Fruit fly (Drosophila melanogaster) whole organism, embryonic: ENCODE results near the gene PH4alphaEFB.

Source experiments
- Abd-B ChIP-seq: fragments of 200-800 bp; sonication (Bioruptor generic); optimal IDR thresholded peaks from 2 replicates; lab custom pipeline; 2018; ENCODE audit warnings: missing biosample characterization, mild to moderate bottlenecking, missing genetic modification characterization, moderate library complexity
- Antp ChIP-seq: fragments of 200-800 bp; sonication (Bioruptor generic); optimal IDR thresholded peaks from 3 replicates; lab custom pipeline; 2016; ENCODE audit warnings: missing biosample characterization, missing genetic modification characterization
- Bgb ChIP-seq: fragments of 200-800 bp; sonication (Bioruptor generic); IDR thresholded peaks from 2 replicates; pipeline ENCODE4 v1.3.6; 2022; ENCODE audit warnings: missing biosample characterization, missing genetic modification characterization; ENCODE audit not compliant: partially characterized antibody
- Blimp-1 ChIP-seq: fragments of 200-800 bp; sonication (Bioruptor generic); optimal IDR thresholded peaks from 3 replicates; lab custom pipeline; 2018; ENCODE audit warnings: missing biosample characterization, missing genetic modification characterization, mild to moderate bottlenecking, moderate library complexity, missing genetic modification reagents
- C15 ChIP-seq: fragments of 200-800 bp; sonication (Bioruptor generic); IDR thresholded peaks from 3 replicates; pipeline ENCODE4 v1.3.6; 2022; ENCODE audit warnings: missing biosample characterization, missing genetic modification characterization
- CG12104 ChIP-seq: fragments of 200-800 bp; sonication (Bioruptor generic); optimal IDR thresholded peaks from 3 replicates; lab custom pipeline; 2016; ENCODE audit warnings: missing biosample characterization, missing genetic modification characterization
- CG12219 ChIP-seq: fragments of 200-800 bp; sonication (Bioruptor generic); optimal IDR thresholded peaks from 3 replicates; lab custom pipeline; 2018; ENCODE audit warnings: missing biosample characterization, mild to moderate bottlenecking, missing genetic modification characterization
- CG12391 ChIP-seq: fragments of 200-800 bp; sonication (Bioruptor generic); optimal IDR thresholded peaks from 3 replicates; lab custom pipeline; 2018; ENCODE audit warnings: missing biosample characterization, mild to moderate bottlenecking, missing genetic modification characterization, moderate library complexity
- CG12942 ChIP-seq: fragments of 200-800 bp; sonication (Bioruptor generic); optimal IDR thresholded peaks from 3 replicates; lab custom pipeline; 2016; ENCODE audit warnings: missing biosample characterization, missing genetic modification characterization
- CG14014 ChIP-seq: fragments of 200-800 bp; sonication (Bioruptor generic); IDR thresholded peaks from 2 replicates; pipeline ENCODE4 v1.3.6; 2022; ENCODE audit warnings: missing biosample characterization, missing genetic modification characterization
- CG17359 ChIP-seq: fragments of 200-800 bp; sonication (Bioruptor generic); optimal IDR thresholded peaks from 3 replicates; lab custom pipeline; 2018; ENCODE audit warnings: missing biosample characterization, mild to moderate bottlenecking, missing genetic modification characterization, moderate library complexity
- CG18011 ChIP-seq: fragments of 200-800 bp; sonication (Bioruptor generic); optimal IDR thresholded peaks from 2 replicates; lab custom pipeline; 2017; ENCODE audit warnings: missing biosample characterization, missing genetic modification characterization, mild to moderate bottlenecking, moderate library complexity, missing genotype
- CG2202 ChIP-seq: fragments of 200-800 bp; sonication (Bioruptor generic); optimal IDR thresholded peaks from 2 replicates; lab custom pipeline; 2018; ENCODE audit warnings: missing biosample characterization, mild to moderate bottlenecking, missing genetic modification characterization
- CG31365 ChIP-seq: fragments of 200-800 bp; sonication (Bioruptor generic); optimal IDR thresholded peaks from 2 replicates; lab custom pipeline; 2018; ENCODE audit warnings: missing biosample characterization, mild to moderate bottlenecking, missing genetic modification characterization
- CG34376 ChIP-seq: fragments of 200-800 bp; sonication (Bioruptor generic); optimal IDR thresholded peaks from 2 replicates; lab custom pipeline; 2018; ENCODE audit warnings: missing biosample characterization, mild to moderate bottlenecking, missing genetic modification characterization
- CG6272 ChIP-seq: fragments of 200-800 bp; sonication (Bioruptor generic); IDR thresholded peaks from 2 replicates; pipeline ENCODE4 v1.3.6; 2022; ENCODE audit warnings: missing biosample characterization, missing genetic modification characterization
- CG7928 ChIP-seq: fragments of 200-800 bp; sonication (Bioruptor generic); optimal IDR thresholded peaks from 2 replicates; lab custom pipeline; 2017; ENCODE audit warnings: missing biosample characterization, mild to moderate bottlenecking, missing genetic modification characterization
- CG8765 ChIP-seq: fragments of 200-800 bp; sonication (Bioruptor generic); IDR thresholded peaks from 2 replicates; pipeline ENCODE4 v1.3.6; 2022; ENCODE audit warnings: missing biosample characterization, missing genetic modification characterization
- Dek ChIP-seq: fragments of 200-800 bp; sonication (Bioruptor generic); optimal IDR thresholded peaks from 3 replicates; lab custom pipeline; 2019; ENCODE audit warnings: missing biosample characterization, mild to moderate bottlenecking, missing genetic modification characterization, moderate library complexity
- Elba2 ChIP-seq: fragments of 200-800 bp; sonication (Bioruptor generic); optimal IDR thresholded peaks from 3 replicates; lab custom pipeline; 2016; ENCODE audit warnings: missing biosample characterization, missing genetic modification characterization
- Fer1 ChIP-seq: fragments of 200-800 bp; sonication (Bioruptor generic); optimal IDR thresholded peaks from 2 replicates; lab custom pipeline; 2017; ENCODE audit warnings: missing biosample characterization, mild to moderate bottlenecking, missing genetic modification characterization
- HLH4C ChIP-seq: fragments of 200-800 bp; sonication (Bioruptor generic); IDR thresholded peaks from 3 replicates; pipeline ENCODE4 v1.3.6; 2022; ENCODE audit warnings: missing biosample characterization, missing genetic modification characterization; ENCODE audit not compliant: partially characterized antibody
- Hand ChIP-seq: fragments of 200-800 bp; sonication (Bioruptor generic); optimal IDR thresholded peaks from 2 replicates; lab custom pipeline; 2017; ENCODE audit warnings: mild to moderate bottlenecking, missing biosample characterization, missing genetic modification reagents, missing genetic modification characterization
- HmgZ ChIP-seq: fragments of 200-800 bp; sonication (Bioruptor generic); optimal IDR thresholded peaks from 2 replicates; lab custom pipeline; 2018; ENCODE audit warnings: missing biosample characterization, mild to moderate bottlenecking, missing genetic modification characterization
- Hr39 ChIP-seq: fragments of >200 bp; optimal IDR thresholded peaks from 2 replicates; lab custom pipeline; 2017
- MESR4 ChIP-seq: fragments of 200-800 bp; sonication (Bioruptor generic); optimal IDR thresholded peaks from 2 replicates; lab custom pipeline; 2018; ENCODE audit warnings: missing biosample characterization, mild to moderate bottlenecking, missing genetic modification characterization, moderate library complexity
- Med ChIP-seq: fragments of 200-800 bp; sonication (Bioruptor generic); peaks from one replicate; lab custom pipeline; 2016; ENCODE audit warnings: missing biosample characterization, missing genetic modification characterization, mild to moderate bottlenecking, inconsistent platforms, moderate library complexity
- Meics ChIP-seq: fragments of 200-800 bp; sonication (Bioruptor generic); optimal IDR thresholded peaks from 2 replicates; lab custom pipeline; 2017; ENCODE audit warnings: missing biosample characterization, mild to moderate bottlenecking, missing genetic modification characterization
- Rx ChIP-seq: fragments of 200-800 bp; sonication (Bioruptor generic); IDR thresholded peaks from 2 replicates; pipeline ENCODE4 v1.3.6; 2022; ENCODE audit warnings: missing biosample characterization, missing genetic modification characterization
- Sry-β ChIP-seq: fragments of 200-800 bp; sonication (Bioruptor generic); optimal IDR thresholded peaks from 2 replicates; lab custom pipeline; 2018; ENCODE audit warnings: missing biosample characterization, mild to moderate bottlenecking, missing genetic modification characterization, moderate library complexity
- Sry-δ ChIP-seq: fragments of 200-800 bp; sonication (Bioruptor generic); optimal IDR thresholded peaks from 2 replicates; lab custom pipeline; 2016; ENCODE audit warnings: missing biosample characterization, missing genetic modification characterization
- Stat92E ChIP-seq, 3 experiments: fragments of >200 bp in 2 of 3; fragments of 200-800 bp in 1 of 3; sonication (Bioruptor generic) in 1 of 3; optimal IDR thresholded peaks; 2 replicates each; lab custom pipeline; 2017 to 2019; ENCODE audit warnings: missing biosample characterization in 3 of 3, missing genetic modification characterization in 3 of 3, mild to moderate bottlenecking in 1 of 3, moderate library complexity in 1 of 3
- dimm ChIP-seq: fragments of 200-800 bp; sonication (Bioruptor generic); IDR thresholded peaks from 2 replicates; pipeline ENCODE4 v1.3.6; 2022; ENCODE audit warnings: missing biosample characterization, missing genetic modification characterization
- gcm2 ChIP-seq: fragments of 200-800 bp; sonication (Bioruptor generic); optimal IDR thresholded peaks from 2 replicates; lab custom pipeline; 2016; ENCODE audit warnings: missing biosample characterization, missing genetic modification characterization
- gro ChIP-seq: fragments of 200-800 bp; sonication (Bioruptor generic); optimal IDR thresholded peaks from 2 replicates; lab custom pipeline; 2016; ENCODE audit warnings: missing biosample characterization, missing genetic modification characterization
- kah ChIP-seq: fragments of 200-800 bp; sonication (Bioruptor generic); optimal IDR thresholded peaks from 2 replicates; lab custom pipeline; 2018; ENCODE audit warnings: missing biosample characterization, mild to moderate bottlenecking, missing genetic modification characterization
- lmd ChIP-seq: fragments of 200-800 bp; sonication (Bioruptor generic); IDR thresholded peaks from 2 replicates; pipeline ENCODE4 v1.3.6; 2022; ENCODE audit warnings: missing biosample characterization, missing genetic modification characterization
- nerfin-1 ChIP-seq: fragments of 200-800 bp; sonication (Bioruptor generic); optimal IDR thresholded peaks from 3 replicates; lab custom pipeline; 2019; ENCODE audit warnings: missing biosample characterization, mild to moderate bottlenecking, missing genetic modification characterization, moderate library complexity
- org-1 ChIP-seq: fragments of 200-800 bp; sonication (Bioruptor generic); optimal IDR thresholded peaks from 2 replicates; lab custom pipeline; 2017; ENCODE audit warnings: missing biosample characterization, missing genetic modification characterization
- pan ChIP-seq, 4 experiments: fragments of >200 bp in 3 of 4; fragments of 200-800 bp in 1 of 4; sonication (Bioruptor generic) in 1 of 4; optimal IDR thresholded peaks in 3 of 4; IDR thresholded peaks in 1 of 4; 2 replicates each; pipeline versions ENCODE4 v1.3.6 to Lab custom; 2017 to 2022; ENCODE audit warnings: missing biosample characterization in 2 of 4, missing genetic modification characterization in 2 of 4, mixed read lengths in 1 of 4
- pfk ChIP-seq: fragments of 200-800 bp; sonication (Bioruptor generic); optimal IDR thresholded peaks from 2 replicates; lab custom pipeline; 2018; ENCODE audit warnings: missing biosample characterization, mild to moderate bottlenecking, missing genetic modification characterization, moderate library complexity
- rib ChIP-seq: fragments of 200-800 bp; sonication (Bioruptor generic); IDR thresholded peaks from 2 replicates; pipeline ENCODE4 v1.3.6; 2022; ENCODE audit warnings: missing biosample characterization, missing genetic modification characterization
- run ChIP-seq: fragments of 200-800 bp; sonication (Bioruptor generic); optimal IDR thresholded peaks from 3 replicates; lab custom pipeline; 2018; ENCODE audit warnings: missing biosample characterization, mild to moderate bottlenecking, missing genetic modification characterization
- schlank ChIP-seq: fragments of 200-800 bp; sonication (Bioruptor generic); optimal IDR thresholded peaks from 2 replicates; lab custom pipeline; 2018; ENCODE audit warnings: missing biosample characterization, mild to moderate bottlenecking, missing genetic modification characterization
- scrt ChIP-seq: fragments of 200-800 bp; sonication (Bioruptor generic); optimal IDR thresholded peaks from 2 replicates; lab custom pipeline; 2018; ENCODE audit warnings: missing biosample characterization, mild to moderate bottlenecking, missing genetic modification characterization, moderate library complexity
- seq ChIP-seq: fragments of 200-800 bp; sonication (Bioruptor generic); IDR thresholded peaks from 2 replicates; pipeline ENCODE4 v1.3.6; 2022; ENCODE audit warnings: missing biosample characterization, missing genetic modification characterization
- sqz ChIP-seq: fragments of 200-800 bp; sonication (Bioruptor generic); optimal IDR thresholded peaks from 3 replicates; lab custom pipeline; 2018; ENCODE audit warnings: missing biosample characterization, mild to moderate bottlenecking, missing genetic modification characterization
- sr ChIP-seq: fragments of 200-800 bp; sonication (Bioruptor generic); IDR thresholded peaks from 3 replicates; pipeline ENCODE4 v1.3.6; 2022; ENCODE audit warnings: missing biosample characterization, missing genetic modification characterization
- z ChIP-seq: fragments of 200-800 bp; sonication (Bioruptor generic); IDR thresholded peaks from 3 replicates; pipeline ENCODE4 v1.3.6; 2022; ENCODE audit warnings: missing biosample characterization, missing genetic modification characterization

The PH4alphaEFB gene

dm6 chr3R:30459066-30459935, 6.5 kb upstream of the PH4alphaEFB start, which contains the start of the genes CG2224 and CDase (continued):
- TF ChIP-seq CG12104 (no peak), CG31365 (no peak), CG14014 (GFP tag; lab: Robert Waterston, UW) (no peak), rib (GFP tag; lab: Robert Waterston, UW) (no peak), schlank (tag; lab: Kevin White, UChicago) (no peak), Abd-B (GFP tag; lab: Kevin White, UChicago) (no peak), CG18011 (GFP tag; lab: Kevin White, UChicago) (no peak), CG12391 (tag; lab: Kevin White, UChicago) (no peak), gro (GFP tag; lab: Kevin White, UChicago) (no peak), Rx (GFP tag; lab: Robert Waterston, UW) (no peak), MESR4 (peak; percentile 56), Fer1 (GFP tag; lab: Kevin White, UChicago) (no peak), pan (optimal IDR thresholded peaks at IDR 0.05; lab: Kevin White, UChicago) (no peak), pan (GFP tag; optimal IDR thresholded peaks at IDR 0.05 in 1 of 2, IDR thresholded peaks at IDR 0.05 in 1 of 2) (no peak), HLH4C (GFP tag; lab: Robert Waterston, UW) (peak; percentile 93), run (no peak), CG12219 (GFP tag; lab: Kevin White, UChicago) (no peak), sr (GFP tag; lab: Robert Waterston, UW) (peak; percentile 77; the same call in 2 of the 3 replicates), CG8765 (GFP tag; lab: Robert Waterston, UW) (no peak), Hand (GFP tag; lab: Kevin White, UChicago) (no peak), kah (GFP tag; lab: Kevin White, UChicago) (no peak), sqz (GFP tag; lab: Kevin White, UChicago) (no peak), CG17359 (tag; lab: Kevin White, UChicago) (no peak), dimm (GFP tag; lab: Robert Waterston, UW) (no peak), C15 (GFP tag; lab: Robert Waterston, UW) (no peak), gcm2 (no peak), nerfin-1 (tag; lab: Kevin White, UChicago) (no peak), CG12942 (GFP tag; lab: Kevin White, UChicago) (no peak), lmd (GFP tag; lab: Robert Waterston, UW) (no peak), Stat92E (GFP tag; optimal IDR thresholded peaks at IDR 0.05; lab: Kevin White, UChicago) (no peak), CG2202 (no peak), Elba2 (GFP tag; lab: Kevin White, UChicago) (no peak), Meics (no peak), Hr39 (no peak), CG6272 (GFP tag; lab: Robert Waterston, UW) (no peak), z (GFP tag; lab: Robert Waterston, UW) (no peak), Med (GFP tag; lab: Kevin White, UChicago) (peak; percentile 73), Blimp-1 (GFP tag; lab: Kevin White, UChicago) (no peak), HmgZ (tag; lab: Kevin White, UChicago) (peak; percentile 34), org-1 (GFP tag; lab: Kevin White, UChicago) (no peak), CG7928 (GFP tag; lab: Kevin White, UChicago) (no peak), Sry-δ (GFP tag; lab: Kevin White, UChicago) (peak; percentile 68), seq (no peak), pfk (GFP tag; lab: Kevin White, UChicago) (no peak), scrt (no peak), Sry-β (GFP tag; lab: Kevin White, UChicago) (no peak), Bgb (GFP tag; lab: Robert Waterston, UW) (peak; percentile 93), CG34376 (GFP tag; lab: Kevin White, UChicago) (no peak), Antp (GFP tag; lab: Kevin White, UChicago) (no peak), Dek (tag; lab: Kevin White, UChicago) (no peak)
